Worm (Caenorhabditis elegans) whole organism, L3 larva: Measurements from ENCODE around the gene lfi-1.

Experiments used
- nhr-11 ChIP-seq: fragments of 150-350 bp; optimal IDR thresholded peaks from 2 replicates; lab custom pipeline; 2014; ENCODE audit warnings: missing biosample characterization, missing genetic modification characterization
- nhr-12 ChIP-seq: fragments of 150-350 bp; optimal IDR thresholded peaks from 2 replicates; lab custom pipeline; 2014; ENCODE audit warnings: missing biosample characterization, missing genetic modification characterization

ce11 chrX:4998875-4999274 lies 22.2 kb downstream of the lfi-1 start, which contains the start of gene set-30:
- TF ChIP-seq nhr-11 (no peak), nhr-12 (no peak)
